Worm (Caenorhabditis elegans) whole organism, young adult: Measurements from ENCODE around the gene sre-42.

ENCODE experiments used
- D2030.7 ChIP-seq: fragments of 200-800 bp; sonication (Bioruptor generic); IDR thresholded peaks from 2 replicates; pipeline ENCODE4 v1.3.6; 2022; ENCODE audit warnings: missing genetic modification reagents, missing genetic modification characterization, missing compliant biosample characterization
- chd-7 ChIP-seq: sonication (generic microtip); optimal IDR thresholded peaks from 2 replicates; lab custom pipeline; 2016; ENCODE audit warnings: mild to moderate bottlenecking, missing genetic modification characterization, moderate library complexity, missing compliant biosample characterization
- lsl-1 ChIP-seq: fragments of 200-800 bp; sonication (Bioruptor generic); optimal IDR thresholded peaks from 2 replicates; lab custom pipeline; 2018; ENCODE audit warnings: mild to moderate bottlenecking, missing genetic modification characterization, moderate library complexity, missing compliant biosample characterization
- nhr-27 ChIP-seq: fragments of 200-800 bp; sonication (Bioruptor generic); optimal IDR thresholded peaks from 2 replicates; lab custom pipeline; 2018; ENCODE audit warnings: mild to moderate bottlenecking, missing genetic modification characterization, moderate library complexity, missing compliant biosample characterization
- pbrm-1 ChIP-seq: fragments of 200-800 bp; sonication (Bioruptor generic); IDR thresholded peaks from 2 replicates; pipeline ENCODE4 v1.3.6; 2022; ENCODE audit warnings: missing genetic modification reagents, missing genetic modification characterization, missing compliant biosample characterization
- rcor-1 ChIP-seq: fragments of 200-800 bp; sonication (Bioruptor generic); IDR thresholded peaks from 2 replicates; pipeline ENCODE4 v1.3.6; 2022; ENCODE audit warnings: missing genetic modification reagents, missing genetic modification characterization, missing compliant biosample characterization
- snpc-3.4 ChIP-seq: sonication (generic microtip); optimal IDR thresholded peaks from 2 replicates; lab custom pipeline; 2017; ENCODE audit warnings: missing genetic modification characterization, mild to moderate bottlenecking, missing compliant biosample characterization, antibody characterized with exemption, moderate library complexity, missing genotype, missing genetic modification reagents
- snpc-4 ChIP-seq, 5 experiments: fragments of 150-350 bp in 1 of 5; sonication (generic microtip) in 4 of 5; optimal IDR thresholded peaks; 2 replicates each; lab custom pipeline; 2014 to 2018; ENCODE audit warnings: missing genetic modification characterization in 5 of 5, missing biosample characterization in 3 of 5, antibody characterized with exemption in 2 of 5, mild to moderate bottlenecking in 2 of 5, missing compliant biosample characterization in 2 of 5, missing genotype in 2 of 5, moderate library complexity in 2 of 5, missing genetic modification reagents in 1 of 5
- unc-62 ChIP-seq: fragments of 150-350 bp; optimal IDR thresholded peaks from 2 replicates; lab custom pipeline; 2014; ENCODE audit warnings: missing biosample characterization, missing genetic modification reagents, missing genetic modification characterization
- ztf-22 ChIP-seq: fragments of 200-800 bp; sonication (Bioruptor generic); optimal IDR thresholded peaks from 2 replicates; lab custom pipeline; 2018; ENCODE audit warnings: mild to moderate bottlenecking, missing genetic modification characterization, moderate library complexity, missing compliant biosample characterization
- ztf-6 ChIP-seq: fragments of 200-800 bp; sonication (Bioruptor generic); IDR thresholded peaks from 2 replicates; pipeline ENCODE4 v1.3.6; 2022; ENCODE audit warnings: missing genetic modification reagents, missing genetic modification characterization, missing compliant biosample characterization

- TF ChIP-seq ztf-22 (no peak), unc-62 (GFP tag; lab: Kevin White, UChicago) (no peak), lsl-1 (GFP tag; lab: Kevin White, UChicago) (no peak), pbrm-1 (no peak), snpc-4 (GFP tag; optimal IDR thresholded peaks at IDR 0.05; lab: Kevin White, UChicago) (no peak), snpc-4 (tag; optimal IDR thresholded peaks at IDR 0.05; lab: Kevin White, UChicago) (no peak), rcor-1 (GFP tag; lab: Robert Waterston, UW) (no peak), nhr-27 (no peak), D2030.7 (GFP tag; lab: Robert Waterston, UW) (no peak), ztf-6 (no peak), chd-7 (no peak), snpc-3.4 (tag; lab: Kevin White, UChicago) (no peak)
These were observed 28.1 kb upstream of the sre-42 start, which contains the start of gene Y57A10C.11 for ce11 chrII:12414805-12415204.
